Worm (Caenorhabditis elegans): ENCODE data around the gene W04G3.12.

- TF ChIP-seq nhr-12 (tag; optimal IDR thresholded peaks at IDR 0.05): no peak
- TF ChIP-seq sptf-1 (tag; optimal IDR thresholded peaks at IDR 0.05): no peak
- TF ChIP-seq ztf-11 (tag; optimal IDR thresholded peaks at IDR 0.05): no peak
- no peak for TF ChIP-seq nhr-28 (tag; optimal IDR thresholded peaks at IDR 0.05)
- no peak for TF ChIP-seq lin-13 (tag; optimal IDR thresholded peaks at IDR 0.05)
- TF ChIP-seq nhr-237 (tag; optimal IDR thresholded peaks at IDR 0.05): no peak
- TF ChIP-seq snpc-4 (tag; optimal IDR thresholded peaks at IDR 0.05): no peak
- no peak for TF ChIP-seq drap-1 (GFP tag; optimal IDR thresholded peaks at IDR 0.05)
- no peak for TF ChIP-seq elt-3 (tag; optimal IDR thresholded peaks at IDR 0.05)
- TF ChIP-seq lsy-2 (tag; optimal IDR thresholded peaks at IDR 0.05): no peak
- TF ChIP-seq blmp-1 (tag; optimal IDR thresholded peaks at IDR 0.05): no peak
Observed at ce11 chrX:11080170-11080728, 3.6 kb upstream of the W04G3.12 start, which contains the start of gene sulp-7.

Measured in whole organism, mixed stage, embryonic.